Worm (Caenorhabditis elegans): ENCODE measurements around the gene F59D12.5.

DNA sequence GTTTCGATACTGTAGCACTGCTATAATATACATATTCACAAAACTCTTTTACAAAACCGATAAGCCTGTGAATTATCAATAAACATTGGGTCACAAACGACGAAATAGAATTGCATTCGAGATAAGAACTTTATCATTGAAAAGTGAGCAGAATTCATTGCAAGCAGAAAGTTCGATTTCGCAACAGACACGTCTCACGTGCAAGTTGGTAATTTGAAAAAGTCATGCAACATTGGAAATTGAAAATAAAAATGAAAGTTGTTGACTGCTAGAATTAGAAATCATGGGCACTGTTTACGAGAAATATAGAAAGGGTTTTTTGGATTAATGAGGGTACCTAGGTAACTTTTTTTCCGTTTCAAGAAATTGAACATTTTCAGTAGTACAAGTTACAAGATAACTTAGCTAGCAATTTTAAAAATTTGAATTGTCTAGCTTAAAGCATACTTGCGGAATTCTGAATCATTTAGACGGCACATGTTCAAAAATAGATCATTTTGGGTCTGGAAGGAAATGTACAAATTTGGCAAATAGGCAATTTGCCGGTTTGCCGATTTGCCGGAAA lies 36.6 kb downstream of the F59D12.5 start:
- TF ChIP-seq nhr-12 (tag; optimal IDR thresholded peaks at IDR 0.05) (no peak), M03D4.4 (tag; optimal IDR thresholded peaks at IDR 0.05) (no peak), nhr-237 (tag; optimal IDR thresholded peaks at IDR 0.05) (no peak), elt-3 (tag; optimal IDR thresholded peaks at IDR 0.05) (no peak), unc-39 (tag; optimal IDR thresholded peaks at IDR 0.05) (no peak)

Measured in whole organism, mixed stage, embryonic.